Fruit fly (Drosophila melanogaster): Measurements from ENCODE around the gene alpha-Est5.

Gene alpha-Est5

dm6 chr3R:7490884-7491283, 45.3 kb downstream of the alpha-Est5 start (continued):
- TF ChIP-seq ranshi (GFP tag; IDR thresholded peaks at IDR 0.05) (peak; percentile 40; the same call in 1 of the 2 replicates), sim (GFP tag; IDR thresholded peaks at IDR 0.05) (no peak), jigr1 (GFP tag; IDR thresholded peaks at IDR 0.05) (no peak), sug (tag; optimal IDR thresholded peaks at IDR 0.05) (no peak), dmrt99B (tag; optimal IDR thresholded peaks at IDR 0.05) (peak; percentile 89), D19B (GFP tag; optimal IDR thresholded peaks at IDR 0.05) (no peak), Optix (GFP tag; IDR thresholded peaks at IDR 0.05) (no peak), ATbp (GFP tag; optimal IDR thresholded peaks at IDR 0.05) (peak; percentile 63), HLH3B (GFP tag; IDR thresholded peaks at IDR 0.05) (peak; percentile 41; the same call in 1 of the 2 replicates), CG32772 (GFP tag; IDR thresholded peaks at IDR 0.05) (no peak), Dek (tag; optimal IDR thresholded peaks at IDR 0.05) (no peak), Vsx1 (GFP tag; optimal IDR thresholded peaks at IDR 0.05) (no peak), p53 (GFP tag; optimal IDR thresholded peaks at IDR 0.05) (no peak), CG3407 (GFP tag; optimal IDR thresholded peaks at IDR 0.05) (peak; percentile 21), CG2202 (tag; optimal IDR thresholded peaks at IDR 0.05) (no peak), CG12236 (GFP tag; optimal IDR thresholded peaks at IDR 0.05) (no peak), pita (GFP tag; optimal IDR thresholded peaks at IDR 0.05) (no peak), HHEX (GFP tag; optimal IDR thresholded peaks at IDR 0.05) (peak; percentile 43), CG18476 (GFP tag; optimal IDR thresholded peaks at IDR 0.05) (peak; percentile 5), CG10274 (GFP tag; optimal IDR thresholded peaks at IDR 0.05) (no peak), CG12659 (GFP tag; optimal IDR thresholded peaks at IDR 0.05) (peak; percentile 68), Drgx (GFP tag; IDR thresholded peaks at IDR 0.05) (peak; percentile 51), bsh (GFP tag; optimal IDR thresholded peaks at IDR 0.05) (no peak), Pdp1 (GFP tag; optimal IDR thresholded peaks at IDR 0.05) (no peak), CG15514 (GFP tag; optimal IDR thresholded peaks at IDR 0.05) (no peak), Gug (GFP tag; IDR thresholded peaks at IDR 0.05) (no peak), Dp (GFP tag; optimal IDR thresholded peaks at IDR 0.05) (no peak), dmrt11E (tag; optimal IDR thresholded peaks at IDR 0.05) (no peak), CG15073 (GFP tag; optimal IDR thresholded peaks at IDR 0.05) (no peak), CG9215 (GFP tag; IDR thresholded peaks at IDR 0.05) (no peak), chif (GFP tag; optimal IDR thresholded peaks at IDR 0.05) (no peak), CG15479 (GFP tag; optimal IDR thresholded peaks at IDR 0.05) (no peak), Adf1 (GFP tag; IDR thresholded peaks at IDR 0.05) (no peak), CG4730 (GFP tag; IDR thresholded peaks at IDR 0.05) (no peak), vfl (GFP tag; optimal IDR thresholded peaks at IDR 0.05) (no peak), CG6654 (GFP tag; optimal IDR thresholded peaks at IDR 0.05) (peak; percentile 27), zfh1 (GFP tag; IDR thresholded peaks at IDR 0.05) (no peak), CG14667 (GFP tag; IDR thresholded peaks at IDR 0.05) (no peak), her (GFP tag; optimal IDR thresholded peaks at IDR 0.05) (no peak), CG7745 (tag; optimal IDR thresholded peaks at IDR 0.05) (no peak), zf30C (GFP tag; optimal IDR thresholded peaks at IDR 0.05) (no peak), bbx (GFP tag; IDR thresholded peaks at IDR 0.05; ENCODE audit: partially characterized antibody) (no peak), CG2889 (GFP tag; IDR thresholded peaks at IDR 0.05) (no peak), CG32532 (GFP tag; IDR thresholded peaks at IDR 0.05) (no peak), wek (GFP tag; optimal IDR thresholded peaks at IDR 0.05) (no peak), H2.0 (GFP tag; IDR thresholded peaks at IDR 0.05) (peak; percentile 24; the same call in 1 of the 2 replicates), CG6791 (GFP tag; IDR thresholded peaks at IDR 0.05; ENCODE audit: partially characterized antibody) (no peak), E2f2 (GFP tag; IDR thresholded peaks at IDR 0.05) (peak; percentile 13; the same call in 1 of the 2 replicates), CG12769 (tag; optimal IDR thresholded peaks at IDR 0.05) (no peak), CG11247 (GFP tag; IDR thresholded peaks at IDR 0.05) (no peak), CG8478 (optimal IDR thresholded peaks at IDR 0.05) (no peak), ab (GFP tag; optimal IDR thresholded peaks at IDR 0.05) (no peak)
